Worm (Caenorhabditis elegans): ENCODE measurements around the gene Y17G7B.20.

Gene Y17G7B.20

ce11 chrII:11976727-11977259 is 2.9 kb downstream of the Y17G7B.20 start:
- no peak for TF ChIP-seq rnt-1 (tag; optimal IDR thresholded peaks at IDR 0.05)
- no peak for TF ChIP-seq pha-4 (tag; optimal IDR thresholded peaks at IDR 0.05)
- no peak for TF ChIP-seq ceh-22 (tag; optimal IDR thresholded peaks at IDR 0.05)
- TF ChIP-seq ceh-18 (tag; optimal IDR thresholded peaks at IDR 0.05): no peak
- TF ChIP-seq ceh-9 (tag; optimal IDR thresholded peaks at IDR 0.05): no peak
- no peak for TF ChIP-seq odd-2 (tag; optimal IDR thresholded peaks at IDR 0.05)
- no peak for TF ChIP-seq T23F11.4 (GFP tag; optimal IDR thresholded peaks at IDR 0.05)
- TF ChIP-seq sox-4 (tag; optimal IDR thresholded peaks at IDR 0.05): no peak
- TF ChIP-seq hlh-8 (tag; optimal IDR thresholded peaks at IDR 0.05): no peak
- TF ChIP-seq che-1 (tag; optimal IDR thresholded peaks at IDR 0.05): no peak
- no peak for TF ChIP-seq nfya-1 (tag; optimal IDR thresholded peaks at IDR 0.05)
- TF ChIP-seq hlh-15 (tag; optimal IDR thresholded peaks at IDR 0.05): no peak

ce11 chrII:11974048-11974995 is 5.3 kb downstream of the Y17G7B.20 start:
- TF ChIP-seq ttx-3 (tag; optimal IDR thresholded peaks at IDR 0.05) (no peak), C38D4.7 (GFP tag; optimal IDR thresholded peaks at IDR 0.05) (peak; percentile 25), gmeb-2 (tag; optimal IDR thresholded peaks at IDR 0.05) (peak; percentile 67), ama-1 (optimal IDR thresholded peaks at IDR 0.05) (peak; percentile 79), pat-9 (tag; optimal IDR thresholded peaks at IDR 0.05) (no peak), F13H6.1 (tag; optimal IDR thresholded peaks at IDR 0.05) (no peak), C08G9.2 (tag; optimal IDR thresholded peaks at IDR 0.05) (no peak), elt-2 (tag; optimal IDR thresholded peaks at IDR 0.05) (peak; percentile 23), hlh-15 (tag; optimal IDR thresholded peaks at IDR 0.05) (no peak), rnt-1 (tag; optimal IDR thresholded peaks at IDR 0.05) (no peak), K09A11.1 (tag; optimal IDR thresholded peaks at IDR 0.05; ENCODE audit: insufficient read depth) (no peak), nfya-1 (tag; optimal IDR thresholded peaks at IDR 0.05) (peak; percentile 4), hlh-13 (GFP tag; optimal IDR thresholded peaks at IDR 0.05) (no peak), ets-4 (tag; optimal IDR thresholded peaks at IDR 0.05) (no peak)

ce11 chrII:11973632-11974031 is 6.0 kb downstream of the Y17G7B.20 start, which contains the start of gene acbp-6:
acbp-6 (minus strand) TSS chrII:11973732.
- TF ChIP-seq gmeb-2 (tag; optimal IDR thresholded peaks at IDR 0.05): no peak
- no peak for TF ChIP-seq pros-1 (tag; optimal IDR thresholded peaks at IDR 0.05)
- TF ChIP-seq ref-2 (tag; optimal IDR thresholded peaks at IDR 0.05): no peak
- TF ChIP-seq pag-3 (tag; optimal IDR thresholded peaks at IDR 0.05; ENCODE audit: borderline replicate concordance): no peak
- no peak for TF ChIP-seq tbx-2 (tag; optimal IDR thresholded peaks at IDR 0.05)
- no peak for TF ChIP-seq unc-42 (tag; optimal IDR thresholded peaks at IDR 0.05)
- no peak for TF ChIP-seq sox-2 (GFP tag; IDR thresholded peaks at IDR 0.05)
- no peak for TF ChIP-seq unc-3 (GFP tag; conservative IDR thresholded peaks at IDR 0.05)
- no peak for TF ChIP-seq unc-3 (tag; optimal IDR thresholded peaks at IDR 0.05)
- TF ChIP-seq odd-2 (tag; optimal IDR thresholded peaks at IDR 0.05): no peak
- no peak for TF ChIP-seq rnt-1 (tag; optimal IDR thresholded peaks at IDR 0.05)
- no peak for TF ChIP-seq pqm-1 (tag; optimal IDR thresholded peaks at IDR 0.05)
- no peak for TF ChIP-seq unc-86 (tag; optimal IDR thresholded peaks at IDR 0.05)
- TF ChIP-seq Y22D7AL.16 (tag; optimal IDR thresholded peaks at IDR 0.05): no peak
- TF ChIP-seq sdc-2 (tag; optimal IDR thresholded peaks at IDR 0.05): no peak
- no peak for TF ChIP-seq hlh-8 (tag; optimal IDR thresholded peaks at IDR 0.05)
- TF ChIP-seq F13H6.1 (tag; optimal IDR thresholded peaks at IDR 0.05): no peak
- TF ChIP-seq madf-2 (tag; optimal IDR thresholded peaks at IDR 0.05): no peak
- no peak for TF ChIP-seq elt-2 (tag; optimal IDR thresholded peaks at IDR 0.05)
- no peak for TF ChIP-seq ceh-2 (tag; optimal IDR thresholded peaks at IDR 0.05)
- TF ChIP-seq ceh-48 (tag; optimal IDR thresholded peaks at IDR 0.05): no peak
